Fruit fly (Drosophila melanogaster) whole organism, wandering third instar larva: ENCODE measurements around the gene CG31139.

Experiments used
- Abd-B ChIP-seq: fragments of >200 bp; optimal IDR thresholded peaks from 2 replicates; lab custom pipeline; 2017; ENCODE audit warnings: missing biosample characterization, missing genetic modification characterization
- CG32264 ChIP-seq: fragments of 200-800 bp; sonication (Bioruptor generic); optimal IDR thresholded peaks from 2 replicates; lab custom pipeline; 2016; ENCODE audit warnings: missing biosample characterization, missing genetic modification characterization
- CG9705 ChIP-seq: fragments of 200-800 bp; sonication (Bioruptor generic); optimal IDR thresholded peaks from 2 replicates; lab custom pipeline; 2018; ENCODE audit warnings: missing biosample characterization, mild to moderate bottlenecking, missing genetic modification characterization
- CrebA ChIP-seq: fragments of 200-800 bp; sonication (Bioruptor generic); optimal IDR thresholded peaks from 2 replicates; lab custom pipeline; 2016; ENCODE audit warnings: missing biosample characterization, mild to moderate bottlenecking, missing genetic modification characterization, borderline replicate concordance
- Dfd ChIP-seq: fragments of >200 bp; optimal IDR thresholded peaks from 2 replicates; lab custom pipeline; 2017; ENCODE audit warnings: missing biosample characterization, missing genetic modification characterization
- Dif ChIP-seq: fragments of 200-275, 200-300 bp; sonication (Bioruptor generic); optimal IDR thresholded peaks from 2 replicates; lab custom pipeline; 2018; ENCODE audit warnings: missing biosample characterization, missing genetic modification characterization; ENCODE audit not compliant: partially characterized antibody
- GATAd ChIP-seq: sonication (Bioruptor generic); optimal IDR thresholded peaks from 2 replicates; lab custom pipeline; 2016; ENCODE audit warnings: missing biosample characterization, missing genetic modification characterization
- HLH106 ChIP-seq: fragments of 200-800 bp; optimal IDR thresholded peaks from 3 replicates; lab custom pipeline; 2019; ENCODE audit warnings: missing biosample characterization, mild to moderate bottlenecking, missing genetic modification characterization, moderate library complexity
- Hnf4 ChIP-seq: fragments of 200-800 bp; sonication (Bioruptor generic); optimal IDR thresholded peaks from 2 replicates; lab custom pipeline; 2016; ENCODE audit warnings: missing biosample characterization, mild to moderate bottlenecking, missing genetic modification characterization
- Hr78 ChIP-seq: fragments of >200 bp; optimal IDR thresholded peaks from 2 replicates; lab custom pipeline; 2017; ENCODE audit warnings: missing biosample characterization, missing genetic modification characterization
- Hr83 ChIP-seq: fragments of 200-300 bp; sonication (Bioruptor generic); optimal IDR thresholded peaks from 2 replicates; lab custom pipeline; 2016; ENCODE audit warnings: missing biosample characterization, mild to moderate bottlenecking, missing genetic modification characterization, moderate library complexity; ENCODE audit not compliant: poor library complexity, severe bottlenecking
- Jra ChIP-seq: sonication (Bioruptor generic); optimal IDR thresholded peaks from 2 replicates; lab custom pipeline; 2016; ENCODE audit warnings: missing biosample characterization, missing genetic modification characterization
- Mio ChIP-seq: sonication (Bioruptor generic); optimal IDR thresholded peaks from 2 replicates; lab custom pipeline; 2016; ENCODE audit warnings: missing biosample characterization, missing genetic modification characterization
- Myc ChIP-seq: fragments of >200 bp; optimal IDR thresholded peaks from 2 replicates; lab custom pipeline; 2017
- N ChIP-seq: fragments of >200 bp; optimal IDR thresholded peaks from 2 replicates; lab custom pipeline; 2018; ENCODE audit warnings: missing biosample characterization, missing external identifiers, missing genetic modification characterization
- OdsH ChIP-seq: fragments of 200-800 bp; sonication (Bioruptor generic); optimal IDR thresholded peaks from 2 replicates; lab custom pipeline; 2016; ENCODE audit warnings: missing biosample characterization, mild to moderate bottlenecking, missing genetic modification characterization
- Rel ChIP-seq, 2 experiments: fragments of 200-800 bp; sonication (Bioruptor generic) in 1 of 2; optimal IDR thresholded peaks; 2 replicates in 1 of 2; 3 replicates in 1 of 2; lab custom pipeline; 2016 to 2019; ENCODE audit warnings: mild to moderate bottlenecking in 2 of 2, missing biosample characterization in 2 of 2, missing genetic modification characterization in 2 of 2, moderate library complexity in 1 of 2
- Sp1 ChIP-seq: fragments of 200-800 bp; sonication (Bioruptor generic); optimal IDR thresholded peaks from 3 replicates; lab custom pipeline; 2019; ENCODE audit warnings: missing biosample characterization, mild to moderate bottlenecking, missing genetic modification characterization, moderate library complexity
- Vsx2 ChIP-seq: fragments of 200-300, 225-300 bp; sonication (Bioruptor generic); optimal IDR thresholded peaks from 2 replicates; lab custom pipeline; 2018; ENCODE audit warnings: missing biosample characterization, missing genetic modification characterization; ENCODE audit not compliant: partially characterized antibody
- br ChIP-seq: fragments of 200-800 bp; sonication (Bioruptor generic); optimal IDR thresholded peaks from 2 replicates; lab custom pipeline; 2016; ENCODE audit warnings: missing biosample characterization, missing genetic modification characterization
- brk ChIP-seq: fragments of 200-800 bp; sonication (Bioruptor generic); optimal IDR thresholded peaks from 2 replicates; lab custom pipeline; 2016; ENCODE audit warnings: missing biosample characterization, mild to moderate bottlenecking, missing genetic modification characterization
- dl ChIP-seq, 2 experiments: fragments of 175-275, 200-275 bp in 1 of 2; fragments of 200-275 bp in 1 of 2; sonication (Bioruptor generic); optimal IDR thresholded peaks; lab custom pipeline; 2018; ENCODE audit warnings: mild to moderate bottlenecking in 2 of 2, missing biosample characterization in 2 of 2, missing genetic modification characterization in 2 of 2, moderate library complexity in 2 of 2; ENCODE audit not compliant: partially characterized antibody in 2 of 2, insufficient read depth in 1 of 2
- dmrt93B ChIP-seq: fragments of 200-800 bp; sonication (Bioruptor generic); optimal IDR thresholded peaks from 2 replicates; lab custom pipeline; 2018; ENCODE audit warnings: missing biosample characterization, mild to moderate bottlenecking, missing genetic modification characterization
- dsf ChIP-seq: sonication (Bioruptor generic); optimal IDR thresholded peaks from 2 replicates; lab custom pipeline; 2016; ENCODE audit warnings: missing biosample characterization, missing genetic modification characterization, borderline replicate concordance
- ey ChIP-seq: fragments of 200-800 bp; sonication (Bioruptor generic); optimal IDR thresholded peaks from 2 replicates; lab custom pipeline; 2016; ENCODE audit warnings: missing biosample characterization, missing genetic modification characterization
- foxo ChIP-seq, 2 experiments: fragments of 200-800 bp; sonication (Bioruptor generic); optimal IDR thresholded peaks; 2 replicates in 1 of 2; 3 replicates in 1 of 2; lab custom pipeline; 2016 to 2017; ENCODE audit warnings: missing biosample characterization in 2 of 2, missing genetic modification characterization in 2 of 2
- fru ChIP-seq: fragments of 200-800 bp; sonication (Bioruptor generic); optimal IDR thresholded peaks from 3 replicates; lab custom pipeline; 2016; ENCODE audit warnings: missing biosample characterization, mild to moderate bottlenecking, missing genetic modification characterization
- h ChIP-seq: fragments of 200-800 bp; sonication (Bioruptor generic); optimal IDR thresholded peaks from 3 replicates; lab custom pipeline; 2016; ENCODE audit warnings: missing biosample characterization, mild to moderate bottlenecking, missing genetic modification characterization
- jim ChIP-seq: fragments of 175-275, 200-325 bp; sonication (Bioruptor generic); optimal IDR thresholded peaks from 2 replicates; lab custom pipeline; 2016; ENCODE audit warnings: missing biosample characterization, mild to moderate bottlenecking, missing genetic modification characterization
- lola ChIP-seq: fragments of >200 bp; optimal IDR thresholded peaks from 2 replicates; lab custom pipeline; 2017; ENCODE audit warnings: missing biosample characterization, missing genetic modification characterization
- pan ChIP-seq: fragments of >200 bp; optimal IDR thresholded peaks from 2 replicates; lab custom pipeline; 2017
- psq ChIP-seq: fragments of 200-800 bp; sonication (Bioruptor generic); optimal IDR thresholded peaks from 3 replicates; lab custom pipeline; 2017; ENCODE audit warnings: missing biosample characterization, mild to moderate bottlenecking, missing genetic modification characterization, moderate library complexity
- rgr ChIP-seq: fragments of 200-800 bp; sonication (Bioruptor generic); optimal IDR thresholded peaks from 3 replicates; lab custom pipeline; 2016; ENCODE audit warnings: missing biosample characterization, mild to moderate bottlenecking, missing genetic modification characterization
- sage ChIP-seq: fragments of 200-800 bp; sonication (Bioruptor generic); optimal IDR thresholded peaks from 2 replicates; lab custom pipeline; 2016; ENCODE audit warnings: missing biosample characterization, mild to moderate bottlenecking, missing genetic modification characterization
- tai ChIP-seq: sonication (Bioruptor generic); optimal IDR thresholded peaks from 2 replicates; lab custom pipeline; 2016; ENCODE audit warnings: missing biosample characterization, missing genetic modification characterization
- usp ChIP-seq: fragments of >200 bp; optimal IDR thresholded peaks from 2 replicates; lab custom pipeline; 2017; ENCODE audit warnings: missing biosample characterization, missing genetic modification characterization
- woc ChIP-seq: sonication (Bioruptor generic); optimal IDR thresholded peaks from 2 replicates; lab custom pipeline; 2016; ENCODE audit warnings: missing biosample characterization, mild to moderate bottlenecking, missing genetic modification characterization

Gene CG31139

DNA sequence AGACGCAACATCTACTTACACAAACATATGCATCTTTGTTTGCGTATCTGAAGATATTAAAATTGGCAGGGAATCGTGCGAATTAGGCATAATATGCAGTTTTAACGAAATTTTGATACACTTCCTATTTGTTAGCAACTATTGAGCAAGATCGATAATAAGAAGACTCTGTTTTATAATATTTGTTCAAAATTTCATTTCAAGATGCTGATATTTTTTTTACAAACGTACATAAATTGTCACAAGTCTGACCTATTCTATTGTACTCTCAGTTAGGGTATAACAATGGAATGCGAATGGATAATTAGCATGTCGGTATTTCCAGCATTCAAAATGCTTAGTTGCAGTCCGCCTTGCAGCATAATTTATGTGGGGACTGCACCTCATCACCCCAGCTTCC, 21.0 kb downstream of the CG31139 start:
- TF ChIP-seq rgr (GFP tag; lab: Kevin White, UChicago) (no peak), brk (GFP tag; lab: Kevin White, UChicago) (no peak), Mio (GFP tag; lab: Kevin White, UChicago) (no peak), OdsH (peak; percentile 45), CG32264 (GFP tag; lab: Kevin White, UChicago) (peak; percentile 24), pan (no peak), usp (GFP tag; lab: Kevin White, UChicago) (no peak), h (no peak), foxo (GFP tag; optimal IDR thresholded peaks at IDR 0.05; lab: Kevin White, UChicago) (peak in 1 of 2 experiments; percentile 39)

DNA sequence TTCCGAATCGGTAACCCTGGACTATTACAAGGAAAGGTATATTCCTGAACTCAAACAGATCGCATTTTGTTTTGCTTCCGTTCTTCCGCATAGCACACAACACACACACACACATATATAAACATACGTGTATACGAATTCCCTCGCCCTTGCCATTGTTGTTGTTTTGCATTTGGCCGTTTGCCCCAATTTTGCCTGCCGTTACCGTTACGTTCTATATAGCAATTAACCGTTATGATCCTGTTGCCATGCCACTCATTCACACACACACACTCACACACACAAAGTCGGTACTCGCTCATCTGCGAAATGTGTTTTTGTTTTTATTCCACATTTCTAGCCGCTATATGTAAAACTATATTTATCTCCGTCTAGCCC, 21.4 kb downstream of the CG31139 start:
- TF ChIP-seq tai (GFP tag; lab: Kevin White, UChicago) (no peak), fru (GFP tag; lab: Kevin White, UChicago) (no peak), sage (GFP tag; lab: Kevin White, UChicago) (no peak), psq (GFP tag; lab: Kevin White, UChicago) (no peak), pan (no peak), foxo (GFP tag; optimal IDR thresholded peaks at IDR 0.05; lab: Kevin White, UChicago) (no peak), Dif (GFP tag; lab: Kevin White, UChicago) (no peak), brk (GFP tag; lab: Kevin White, UChicago) (no peak), jim (GFP tag; lab: Kevin White, UChicago) (no peak), Hnf4 (GFP tag; lab: Kevin White, UChicago) (no peak), Vsx2 (GFP tag; lab: Kevin White, UChicago) (no peak), Sp1 (GFP tag; lab: Kevin White, UChicago) (no peak), woc (GFP tag; lab: Kevin White, UChicago) (no peak), h (no peak)

DNA sequence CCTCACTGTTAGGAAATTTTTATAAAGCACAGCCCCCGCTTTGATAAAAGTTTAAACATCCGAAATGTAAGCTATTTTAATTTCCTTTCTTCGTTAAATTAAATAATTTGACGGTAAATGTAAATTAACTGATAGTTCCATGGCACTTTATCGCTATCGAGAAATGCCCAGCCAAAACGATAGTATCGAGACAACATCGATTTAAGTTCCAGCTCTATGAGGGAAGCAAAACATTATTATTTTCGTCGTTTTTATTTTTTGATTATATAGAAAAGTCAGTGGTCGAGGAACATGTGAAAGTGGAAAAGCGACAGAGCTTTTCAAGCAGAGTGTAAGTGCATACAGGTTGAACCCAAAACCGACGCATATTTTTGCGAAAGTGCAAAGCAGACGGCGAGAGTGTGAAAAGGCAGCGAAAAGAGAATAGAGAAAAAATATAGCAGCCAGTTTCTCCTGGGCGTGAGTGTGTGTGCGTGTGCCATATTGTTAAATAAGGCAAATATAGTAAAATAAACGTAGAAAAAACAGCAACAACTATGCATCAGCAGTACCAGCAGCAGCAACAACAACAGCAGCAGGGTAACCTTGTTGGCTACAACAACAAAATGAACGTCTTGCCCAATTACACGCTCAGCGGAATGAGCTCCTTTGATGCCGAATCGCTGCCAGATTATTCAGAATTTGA, 21.9 kb downstream of the CG31139 start, which contains the start of gene CG45049:
CG45049 (plus strand) TSS at position 197 of the 685 bp plus-strand sequence.
- TF ChIP-seq Rel (GFP tag; optimal IDR thresholded peaks at IDR 0.05; lab: Kevin White, UChicago) (no peak), Rel (tag; optimal IDR thresholded peaks at IDR 0.05; lab: Kevin White, UChicago) (no peak), CrebA (GFP tag; lab: Kevin White, UChicago) (no peak), foxo (GFP tag; optimal IDR thresholded peaks at IDR 0.05; lab: Kevin White, UChicago) (no peak), usp (GFP tag; lab: Kevin White, UChicago) (no peak), tai (GFP tag; lab: Kevin White, UChicago) (no peak), CG9705 (no peak), Sp1 (GFP tag; lab: Kevin White, UChicago) (no peak), brk (GFP tag; lab: Kevin White, UChicago) (no peak), dmrt93B (GFP tag; lab: Kevin White, UChicago) (no peak), h (peak; percentile 10), Hnf4 (GFP tag; lab: Kevin White, UChicago) (peak; percentile 30), pan (no peak), br (peak; percentile 7), sage (GFP tag; lab: Kevin White, UChicago) (peak; percentile 49), HLH106 (no peak), Myc (lab: Kevin White, UChicago) (no peak), CG32264 (GFP tag; lab: Kevin White, UChicago) (no peak), N (GFP tag; lab: Kevin White, UChicago) (no peak), Hr83 (GFP tag; lab: Kevin White, UChicago) (no peak), OdsH (no peak), Vsx2 (GFP tag; lab: Kevin White, UChicago) (no peak), dl (GFP tag; optimal IDR thresholded peaks at IDR 0.05; lab: Kevin White, UChicago; ENCODE audit: insufficient read depth in 1 of 2, partially characterized antibody in 2 of 2) (no peak), Abd-B (no peak), psq (GFP tag; lab: Kevin White, UChicago) (peak; percentile 61), ey (GFP tag; lab: Kevin White, UChicago) (no peak), lola (GFP tag; lab: Kevin White, UChicago) (no peak), Dif (GFP tag; lab: Kevin White, UChicago) (no peak), Hr78 (no peak), fru (GFP tag; lab: Kevin White, UChicago) (no peak), rgr (GFP tag; lab: Kevin White, UChicago) (no peak), woc (GFP tag; lab: Kevin White, UChicago) (peak; percentile 48), Jra (GFP tag; lab: Kevin White, UChicago) (no peak), GATAd (GFP tag; lab: Kevin White, UChicago) (no peak), Dfd (GFP tag; lab: Kevin White, UChicago) (no peak), dsf (GFP tag; lab: Kevin White, UChicago) (no peak), jim (GFP tag; lab: Kevin White, UChicago) (no peak)
